Worm (Caenorhabditis elegans) whole organism, L3 larva: ENCODE results near the gene gtf-2F1.

Experiments
- ama-1 ChIP-seq: fragments of 150-350 bp; optimal IDR thresholded peaks from 2 replicates; lab custom pipeline; 2018
- ceh-82 ChIP-seq: fragments of 150-350 bp; optimal IDR thresholded peaks from 2 replicates; lab custom pipeline; 2014; ENCODE audit warnings: missing biosample characterization, missing genetic modification characterization
- ceh-9 ChIP-seq: sonication (generic microtip); optimal IDR thresholded peaks from 2 replicates; lab custom pipeline; 2018; ENCODE audit warnings: missing biosample characterization, missing genetic modification characterization
- egl-27 ChIP-seq: sonication (generic microtip); optimal IDR thresholded peaks from 4 replicates; lab custom pipeline; 2017; ENCODE audit warnings: missing biosample characterization, missing genetic modification reagents, missing genetic modification characterization
- elt-3 ChIP-seq, 3 experiments: fragments of 150-350 bp in 1 of 3; sonication (generic microtip) in 2 of 3; optimal IDR thresholded peaks; 2 replicates in 2 of 3; 4 replicates in 1 of 3; lab custom pipeline; 2014 to 2017; ENCODE audit warnings: missing biosample characterization in 3 of 3, missing genetic modification characterization in 3 of 3
- fos-1 ChIP-seq: fragments of 150-350 bp; optimal IDR thresholded peaks from 2 replicates; lab custom pipeline; 2014; ENCODE audit warnings: missing biosample characterization, missing genetic modification characterization
- lin-39 ChIP-seq: fragments of 150-350 bp; optimal IDR thresholded peaks from 2 replicates; lab custom pipeline; 2018; ENCODE audit warnings: missing biosample characterization, missing genetic modification reagents, missing genetic modification characterization
- nhr-12 ChIP-seq: fragments of 150-350 bp; optimal IDR thresholded peaks from 2 replicates; lab custom pipeline; 2014; ENCODE audit warnings: missing biosample characterization, missing genetic modification characterization
- nhr-25 ChIP-seq: sonication (generic microtip); optimal IDR thresholded peaks from 2 replicates; lab custom pipeline; 2017; ENCODE audit warnings: missing biosample characterization, missing genetic modification characterization
- pha-4 ChIP-seq: fragments of 150-350 bp; optimal IDR thresholded peaks from 2 replicates; lab custom pipeline; 2014; ENCODE audit warnings: missing biosample characterization, missing genetic modification reagents, missing genetic modification characterization
- skn-1 ChIP-seq: fragments of 150-350 bp; optimal IDR thresholded peaks from 2 replicates; lab custom pipeline; 2014; ENCODE audit warnings: missing biosample characterization, missing genetic modification characterization
- unc-39 ChIP-seq: sonication (generic microtip); optimal IDR thresholded peaks from 4 replicates; lab custom pipeline; 2017; ENCODE audit warnings: missing biosample characterization, missing genetic modification characterization
- unc-62 ChIP-seq: fragments of 150-350 bp; sonication (generic microtip); optimal IDR thresholded peaks from 4 replicates; lab custom pipeline; 2014; ENCODE audit warnings: missing biosample characterization, missing genetic modification reagents, missing genetic modification characterization

DNA sequence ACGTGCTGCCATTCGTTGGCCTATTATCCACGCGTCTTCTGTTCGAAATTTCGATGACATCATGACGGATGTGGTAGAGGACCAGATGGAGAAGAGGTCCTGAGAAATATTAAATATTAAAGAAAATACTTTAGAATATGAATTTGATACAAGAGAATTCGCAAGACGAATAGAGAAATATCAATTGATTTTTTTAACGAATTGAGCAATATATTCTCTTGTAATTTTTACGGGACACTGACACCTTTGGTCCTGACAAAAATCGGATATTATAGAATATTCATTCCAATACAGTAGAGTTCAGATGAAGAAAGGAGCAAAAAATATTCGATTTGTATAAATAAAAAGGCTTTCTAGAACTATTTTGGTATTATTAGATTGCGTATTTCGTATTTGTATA, 13.3 kb upstream of the gtf-2F1 start, which contains the start of gene C01F1.6:
- TF ChIP-seq ceh-9 (tag; lab: Kevin White, UChicago): no peak
- no peak for TF ChIP-seq unc-62 (GFP tag; lab: Kevin White, UChicago)
- TF ChIP-seq pha-4: no peak
- TF ChIP-seq lin-39 (tag; lab: Kevin White, UChicago): no peak
- TF ChIP-seq elt-3 (tag; optimal IDR thresholded peaks at IDR 0.05; lab: Kevin White, UChicago): no peak
- TF ChIP-seq ama-1: no peak
- TF ChIP-seq nhr-12 (tag; lab: Kevin White, UChicago): no peak
- no peak for TF ChIP-seq nhr-25 (tag; lab: Kevin White, UChicago)
- TF ChIP-seq unc-39: no peak
- no peak for TF ChIP-seq ceh-82 (tag; lab: Kevin White, UChicago)
- TF ChIP-seq fos-1 (tag; lab: Kevin White, UChicago): no peak
- TF ChIP-seq skn-1 (tag; lab: Kevin White, UChicago): no peak
- no peak for TF ChIP-seq egl-27 (tag; lab: Kevin White, UChicago)
